Fruit fly (Drosophila melanogaster) whole organism, embryonic: ENCODE data around the gene Ndae1.

Source experiments
- Antp ChIP-seq: fragments of 200-800 bp; sonication (Bioruptor generic); optimal IDR thresholded peaks from 3 replicates; lab custom pipeline; 2016; ENCODE audit warnings: missing biosample characterization, missing genetic modification characterization
- Asciz ChIP-seq: fragments of 200-800 bp; sonication (Bioruptor generic); optimal IDR thresholded peaks from 2 replicates; lab custom pipeline; 2017; ENCODE audit warnings: missing biosample characterization, mild to moderate bottlenecking, missing genetic modification characterization, missing genetic modification reagents
- CG1024 ChIP-seq: fragments of 200-800 bp; sonication (Bioruptor generic); IDR thresholded peaks from 2 replicates; pipeline ENCODE4 v1.3.6; 2022; ENCODE audit warnings: missing biosample characterization, missing genetic modification characterization
- CG10979 ChIP-seq: fragments of 200-800 bp; sonication (Bioruptor generic); optimal IDR thresholded peaks from 2 replicates; lab custom pipeline; 2018; ENCODE audit warnings: missing biosample characterization, mild to moderate bottlenecking, missing genetic modification characterization, moderate library complexity
- CG11247 ChIP-seq: fragments of 200-800 bp; sonication (Bioruptor generic); IDR thresholded peaks from 2 replicates; pipeline ENCODE4 v1.3.6; 2022; ENCODE audit warnings: missing biosample characterization, missing genetic modification characterization
- CG12104 ChIP-seq: fragments of 200-800 bp; sonication (Bioruptor generic); optimal IDR thresholded peaks from 3 replicates; lab custom pipeline; 2016; ENCODE audit warnings: missing biosample characterization, missing genetic modification characterization
- CG15696 ChIP-seq: fragments of 200-800 bp; sonication (Bioruptor generic); optimal IDR thresholded peaks from 2 replicates; lab custom pipeline; 2019; ENCODE audit warnings: missing biosample characterization, mild to moderate bottlenecking, missing genetic modification characterization, moderate library complexity
- CG16779 ChIP-seq: fragments of 200-800 bp; sonication (Bioruptor generic); IDR thresholded peaks from 2 replicates; pipeline ENCODE4 v1.3.6; 2022; ENCODE audit warnings: missing biosample characterization, missing genetic modification characterization
- CG16813 ChIP-seq: fragments of 200-800 bp; sonication (Bioruptor generic); IDR thresholded peaks from 3 replicates; pipeline ENCODE4 v1.3.6; 2022; ENCODE audit warnings: missing biosample characterization, missing genetic modification characterization; ENCODE audit not compliant: partially characterized antibody
- CG17328 ChIP-seq: fragments of 200-800 bp; sonication (Bioruptor generic); IDR thresholded peaks from 2 replicates; pipeline ENCODE4 v1.3.6; 2022; ENCODE audit warnings: missing biosample characterization, missing genetic modification characterization
- CG17568 ChIP-seq: fragments of 200-800 bp; sonication (Bioruptor generic); optimal IDR thresholded peaks from 2 replicates; lab custom pipeline; 2018; ENCODE audit warnings: missing biosample characterization, mild to moderate bottlenecking, missing genetic modification characterization, moderate library complexity
- CG17829 ChIP-seq: fragments of 200-800 bp; optimal IDR thresholded peaks from 2 replicates; lab custom pipeline; 2019; ENCODE audit warnings: missing biosample characterization, mild to moderate bottlenecking, missing genetic modification characterization, moderate library complexity
- CG1792 ChIP-seq: fragments of 200-800 bp; sonication (Bioruptor generic); optimal IDR thresholded peaks from 2 replicates; lab custom pipeline; 2016; ENCODE audit warnings: missing biosample characterization, missing genetic modification characterization
- CG18262 ChIP-seq: fragments of 200-800 bp; optimal IDR thresholded peaks from 3 replicates; lab custom pipeline; 2019; ENCODE audit warnings: missing biosample characterization, mild to moderate bottlenecking, missing genetic modification characterization, moderate library complexity
- CG32532 ChIP-seq: fragments of 200-800 bp; sonication (Bioruptor generic); IDR thresholded peaks from 2 replicates; pipeline ENCODE4 v1.3.6; 2022; ENCODE audit warnings: missing biosample characterization, missing genetic modification characterization
- CG33557 ChIP-seq: fragments of 200-800 bp; sonication (Bioruptor generic); optimal IDR thresholded peaks from 2 replicates; lab custom pipeline; 2019; ENCODE audit warnings: missing biosample characterization, mild to moderate bottlenecking, missing genetic modification characterization, moderate library complexity
- CG6689 ChIP-seq: fragments of 200-800 bp; sonication (Bioruptor generic); IDR thresholded peaks from 2 replicates; pipeline ENCODE4 v1.3.6; 2022; ENCODE audit warnings: missing biosample characterization, missing genetic modification characterization
- CG6765 ChIP-seq: fragments of 200-800 bp; sonication (Bioruptor generic); optimal IDR thresholded peaks from 3 replicates; lab custom pipeline; 2017; ENCODE audit warnings: missing biosample characterization, mild to moderate bottlenecking, missing genetic modification characterization
- CG7786 ChIP-seq: fragments of 200-800 bp; sonication (Bioruptor generic); optimal IDR thresholded peaks from 2 replicates; lab custom pipeline; 2016; ENCODE audit warnings: missing biosample characterization, missing genetic modification characterization
- CG8089 ChIP-seq: fragments of 200-800 bp; sonication (Bioruptor generic); optimal IDR thresholded peaks from 3 replicates; lab custom pipeline; 2016; ENCODE audit warnings: missing biosample characterization, missing genetic modification characterization
- CG8924 ChIP-seq: fragments of 200-800 bp; optimal IDR thresholded peaks from 3 replicates; lab custom pipeline; 2019; ENCODE audit warnings: missing biosample characterization, mild to moderate bottlenecking, missing genetic modification characterization, moderate library complexity
- CTCF ChIP-seq: fragments of 200-800 bp; sonication (Bioruptor generic); optimal IDR thresholded peaks from 2 replicates; lab custom pipeline; 2017; ENCODE audit warnings: missing biosample characterization, mild to moderate bottlenecking, missing genetic modification characterization, moderate library complexity
- Ets97D ChIP-seq: fragments of 200-800 bp; sonication (Bioruptor generic); optimal IDR thresholded peaks from 3 replicates; lab custom pipeline; 2016; ENCODE audit warnings: missing biosample characterization, missing genetic modification characterization
- HHEX ChIP-seq: fragments of 200-800 bp; sonication (Bioruptor generic); optimal IDR thresholded peaks from 3 replicates; lab custom pipeline; 2017; ENCODE audit warnings: missing biosample characterization, mild to moderate bottlenecking, missing genetic modification characterization, missing genetic modification reagents
- Jarid2 ChIP-seq: fragments of 200-800 bp; sonication (Bioruptor generic); optimal IDR thresholded peaks from 3 replicates; lab custom pipeline; 2017; ENCODE audit warnings: mild to moderate bottlenecking, missing biosample characterization, missing genetic modification reagents, missing genetic modification characterization
- Kr ChIP-seq: fragments of 200-800 bp; sonication (Bioruptor generic); optimal IDR thresholded peaks from 2 replicates; lab custom pipeline; 2017; ENCODE audit warnings: missing biosample characterization, mild to moderate bottlenecking, missing genetic modification characterization
- Med ChIP-seq: fragments of 200-800 bp; sonication (Bioruptor generic); peaks from one replicate; lab custom pipeline; 2016; ENCODE audit warnings: missing biosample characterization, missing genetic modification characterization, mild to moderate bottlenecking, inconsistent platforms, moderate library complexity
- Pdp1 ChIP-seq, 2 experiments: fragments of 200-800 bp; sonication (Bioruptor generic); optimal IDR thresholded peaks; 3 replicates each; lab custom pipeline; 2016; ENCODE audit warnings: missing biosample characterization in 2 of 2, missing genetic modification characterization in 2 of 2, mild to moderate bottlenecking in 1 of 2, moderate library complexity in 1 of 2
- Sry-β ChIP-seq: fragments of 200-800 bp; sonication (Bioruptor generic); optimal IDR thresholded peaks from 2 replicates; lab custom pipeline; 2018; ENCODE audit warnings: missing biosample characterization, mild to moderate bottlenecking, missing genetic modification characterization, moderate library complexity
- Ssrp ChIP-seq: fragments of 200-800 bp; sonication (Bioruptor generic); optimal IDR thresholded peaks from 2 replicates; lab custom pipeline; 2018; ENCODE audit warnings: missing biosample characterization, mild to moderate bottlenecking, missing genetic modification characterization, moderate library complexity
- YL-1 ChIP-seq: fragments of 200-800 bp; sonication (Bioruptor generic); optimal IDR thresholded peaks from 3 replicates; lab custom pipeline; 2017; ENCODE audit warnings: missing biosample characterization, mild to moderate bottlenecking, missing genetic modification characterization
- ase ChIP-seq: fragments of 200-800 bp; sonication (Bioruptor generic); IDR thresholded peaks from 3 replicates; pipeline ENCODE4 v1.3.6; 2022; ENCODE audit warnings: missing biosample characterization, missing genetic modification characterization
- az2 ChIP-seq: fragments of 200-800 bp; sonication (Bioruptor generic); optimal IDR thresholded peaks from 3 replicates; lab custom pipeline; 2016; ENCODE audit warnings: missing biosample characterization, missing genetic modification characterization
- bigmax ChIP-seq: fragments of 200-800 bp; sonication (Bioruptor generic); optimal IDR thresholded peaks from 2 replicates; lab custom pipeline; 2018; ENCODE audit warnings: missing biosample characterization, mild to moderate bottlenecking, missing genetic modification characterization
- cg ChIP-seq: fragments of 200-800 bp; sonication (Bioruptor generic); optimal IDR thresholded peaks from 3 replicates; lab custom pipeline; 2019; ENCODE audit warnings: missing biosample characterization, mild to moderate bottlenecking, missing genetic modification characterization, moderate library complexity
- crc ChIP-seq: fragments of 200-800 bp; sonication (Bioruptor generic); optimal IDR thresholded peaks from 2 replicates; lab custom pipeline; 2016; ENCODE audit warnings: missing biosample characterization, missing genetic modification characterization
- croc ChIP-seq: fragments of 200-800 bp; sonication (Bioruptor generic); conservative IDR thresholded peaks from 3 replicates; pipeline ENCODE4 v1.3.6; 2022; ENCODE audit warnings: missing biosample characterization, missing genetic modification characterization
- dm ChIP-seq: fragments of 200-800 bp; sonication (Bioruptor generic); optimal IDR thresholded peaks from 3 replicates; lab custom pipeline; 2016; ENCODE audit warnings: missing biosample characterization, missing genetic modification characterization
- dmrt99B ChIP-seq: fragments of 200-800 bp; sonication (Bioruptor generic); optimal IDR thresholded peaks from 2 replicates; lab custom pipeline; 2018; ENCODE audit warnings: missing biosample characterization, mild to moderate bottlenecking, missing genetic modification characterization, moderate library complexity
- fd96Cb ChIP-seq: fragments of 200-800 bp; sonication (Bioruptor generic); optimal IDR thresholded peaks from 2 replicates; lab custom pipeline; 2018; ENCODE audit warnings: missing biosample characterization, mild to moderate bottlenecking, missing genetic modification characterization, moderate library complexity
- gce ChIP-seq: fragments of 200-800 bp; sonication (Bioruptor generic); IDR thresholded peaks from 3 replicates; pipeline ENCODE4 v1.3.6; 2022; ENCODE audit warnings: missing biosample characterization, missing genetic modification characterization
- hb ChIP-seq: fragments of 200-800 bp; sonication (Bioruptor generic); IDR thresholded peaks from 3 replicates; pipeline ENCODE4 v1.3.6; 2022; ENCODE audit warnings: missing biosample characterization, missing genetic modification characterization; ENCODE audit not compliant: partially characterized antibody
- hth ChIP-seq: fragments of >200 bp; optimal IDR thresholded peaks from 2 replicates; lab custom pipeline; 2017; ENCODE audit warnings: inconsistent platforms
- insv ChIP-seq, 2 experiments: fragments of 200-800 bp; sonication (Bioruptor generic); optimal IDR thresholded peaks; 3 replicates each; lab custom pipeline; 2016 to 2018; ENCODE audit warnings: missing biosample characterization in 2 of 2, missing genetic modification characterization in 2 of 2
- ken ChIP-seq: fragments of 200-800 bp; sonication (Bioruptor generic); IDR thresholded peaks from 3 replicates; pipeline ENCODE4 v1.3.6; 2022; ENCODE audit warnings: missing biosample characterization, missing genetic modification characterization
- pzg ChIP-seq: fragments of 200-800 bp; sonication (Bioruptor generic); optimal IDR thresholded peaks from 3 replicates; lab custom pipeline; 2018; ENCODE audit warnings: missing biosample characterization, mild to moderate bottlenecking, missing genetic modification characterization, moderate library complexity
- scrt ChIP-seq: fragments of 200-800 bp; sonication (Bioruptor generic); optimal IDR thresholded peaks from 2 replicates; lab custom pipeline; 2018; ENCODE audit warnings: missing biosample characterization, mild to moderate bottlenecking, missing genetic modification characterization, moderate library complexity
- sim ChIP-seq: fragments of 200-800 bp; sonication (Bioruptor generic); IDR thresholded peaks from 2 replicates; pipeline ENCODE4 v1.3.6; 2022; ENCODE audit warnings: missing biosample characterization, missing genetic modification characterization
- sob ChIP-seq: fragments of 200-800 bp; sonication (Bioruptor generic); IDR thresholded peaks from 2 replicates; pipeline ENCODE4 v1.3.6; 2022; ENCODE audit warnings: missing biosample characterization, missing genetic modification characterization
- sug ChIP-seq: fragments of 200-800 bp; optimal IDR thresholded peaks from 2 replicates; lab custom pipeline; 2019; ENCODE audit warnings: missing biosample characterization, mild to moderate bottlenecking, missing genetic modification characterization, moderate library complexity

Ndae1 gene

dm6 chr2L:7194351-7195037 lies 54.6 kb downstream of the Ndae1 start, which contains the start of gene CG4497 (continued):
- peak; percentile 92 for TF ChIP-seq CG8089
- no peak; the same call in 1 of the 2 replicates for TF ChIP-seq sim (GFP tag; lab: Robert Waterston, UW)
- peak; percentile 88 for TF ChIP-seq hb (GFP tag; lab: Robert Waterston, UW)
- peak; percentile 91 for TF ChIP-seq CG32532
- peak; percentile 96 for TF ChIP-seq Antp (GFP tag; lab: Kevin White, UChicago)
- TF ChIP-seq Med (GFP tag; lab: Kevin White, UChicago): peak; percentile 99
- peak; percentile 85 for TF ChIP-seq fd96Cb (tag; lab: Kevin White, UChicago)
- peak; percentile 94 for TF ChIP-seq CG15696 (tag; lab: Kevin White, UChicago)
- TF ChIP-seq Jarid2 (GFP tag; lab: Kevin White, UChicago): peak; percentile 54
- TF ChIP-seq sob: peak; percentile 99
- peak; percentile 90 for TF ChIP-seq az2 (GFP tag; lab: Kevin White, UChicago)
- no peak for TF ChIP-seq hth (lab: Kevin White, UChicago)
- TF ChIP-seq insv (GFP tag; optimal IDR thresholded peaks at IDR 0.05; lab: Kevin White, UChicago): peak in 1 of 2 experiments; percentile 52
- TF ChIP-seq CG8924 (tag; lab: Kevin White, UChicago): peak; percentile 89
- TF ChIP-seq cg (GFP tag; lab: Kevin White, UChicago): no peak
- peak; percentile 78 for TF ChIP-seq CG1024 (GFP tag; lab: Robert Waterston, UW)
- peak; percentile 87 to 95 for TF ChIP-seq Pdp1 (GFP tag; optimal IDR thresholded peaks at IDR 0.05; lab: Kevin White, UChicago)
- peak; percentile 70 for TF ChIP-seq YL-1
- peak; percentile 97 for TF ChIP-seq CG7786 (GFP tag; lab: Kevin White, UChicago)
- peak; percentile 92 for TF ChIP-seq sug (tag; lab: Kevin White, UChicago)
- peak; percentile 44 for TF ChIP-seq CTCF (GFP tag; lab: Kevin White, UChicago)
- peak; percentile 82 for TF ChIP-seq dmrt99B (tag; lab: Kevin White, UChicago)
- peak; percentile 75 for TF ChIP-seq HHEX (GFP tag; lab: Kevin White, UChicago)
- peak; percentile 91 for TF ChIP-seq ase (GFP tag; lab: Robert Waterston, UW)
- TF ChIP-seq Ets97D (GFP tag; lab: Kevin White, UChicago): peak; percentile 93
- peak; percentile 92 for TF ChIP-seq croc (GFP tag; lab: Robert Waterston, UW)
- peak; percentile 54 for TF ChIP-seq scrt (GFP tag; lab: Kevin White, UChicago)
- TF ChIP-seq CG17328 (GFP tag; lab: Robert Waterston, UW): peak; percentile 87
- peak; percentile 91 for TF ChIP-seq CG10979 (tag; lab: Kevin White, UChicago)
- TF ChIP-seq Kr (GFP tag; lab: Kevin White, UChicago): no peak
- peak; percentile 45 for TF ChIP-seq Asciz (GFP tag; lab: Kevin White, UChicago)
- peak; percentile 91 for TF ChIP-seq CG11247 (GFP tag; lab: Robert Waterston, UW)
- peak; percentile 97 for TF ChIP-seq ken (GFP tag; lab: Robert Waterston, UW)
- TF ChIP-seq pzg (GFP tag; lab: Kevin White, UChicago): peak; percentile 63
- TF ChIP-seq bigmax: no peak
- TF ChIP-seq dm (GFP tag; lab: Kevin White, UChicago): peak; percentile 92
- peak; percentile 77 for TF ChIP-seq CG33557 (GFP tag; lab: Kevin White, UChicago)
- TF ChIP-seq gce (GFP tag; lab: Robert Waterston, UW): peak; percentile 75; the same call in 2 of the 3 replicates
- TF ChIP-seq CG17829 (tag; lab: Kevin White, UChicago): peak; percentile 82
- peak; percentile 74 for TF ChIP-seq CG16813 (GFP tag; lab: Robert Waterston, UW)
- TF ChIP-seq CG18262 (tag; lab: Kevin White, UChicago): peak; percentile 83
- peak; percentile 58 for TF ChIP-seq crc (GFP tag; lab: Kevin White, UChicago)
- TF ChIP-seq CG1792 (GFP tag; lab: Kevin White, UChicago): peak; percentile 98
- TF ChIP-seq Sry-β (GFP tag; lab: Kevin White, UChicago): peak; percentile 82
- peak; percentile 38 for TF ChIP-seq CG6765
- TF ChIP-seq CG16779: peak; percentile 85
- TF ChIP-seq Ssrp: peak; percentile 94
- peak; percentile 86 for TF ChIP-seq CG12104
- TF ChIP-seq CG17568 (GFP tag; lab: Kevin White, UChicago): peak; percentile 20
- TF ChIP-seq CG6689 (GFP tag; lab: Robert Waterston, UW): peak; percentile 94
